Fruit fly (Drosophila melanogaster) whole organism, embryonic: ENCODE measurements around the gene Tbc1d22.

Source experiments
- CG17385 ChIP-seq: fragments of 200-800 bp; sonication (Bioruptor generic); optimal IDR thresholded peaks from 3 replicates; lab custom pipeline; 2018; ENCODE audit warnings: missing biosample characterization, mild to moderate bottlenecking, missing genetic modification characterization
- CG33213 ChIP-seq: fragments of 200-800 bp; sonication (Bioruptor generic); optimal IDR thresholded peaks from 3 replicates; lab custom pipeline; 2016; ENCODE audit warnings: missing biosample characterization, missing genetic modification characterization
- CG8924 ChIP-seq: fragments of 200-800 bp; optimal IDR thresholded peaks from 3 replicates; lab custom pipeline; 2019; ENCODE audit warnings: missing biosample characterization, mild to moderate bottlenecking, missing genetic modification characterization, moderate library complexity
- Dip3 ChIP-seq: fragments of 200-800 bp; sonication (Bioruptor generic); optimal IDR thresholded peaks from 3 replicates; lab custom pipeline; 2016; ENCODE audit warnings: missing biosample characterization, missing genetic modification characterization
- Optix ChIP-seq: fragments of 200-800 bp; sonication (Bioruptor generic); IDR thresholded peaks from 3 replicates; pipeline ENCODE4 v1.3.6; 2022; ENCODE audit warnings: missing biosample characterization, missing genetic modification characterization
- ase ChIP-seq: fragments of 200-800 bp; sonication (Bioruptor generic); IDR thresholded peaks from 3 replicates; pipeline ENCODE4 v1.3.6; 2022; ENCODE audit warnings: missing biosample characterization, missing genetic modification characterization
- emc ChIP-seq: fragments of 200-800 bp; sonication (Bioruptor generic); optimal IDR thresholded peaks from 2 replicates; lab custom pipeline; 2016; ENCODE audit warnings: missing biosample characterization, missing genetic modification characterization
- gt ChIP-seq: fragments of 200-800 bp; sonication (Bioruptor generic); IDR thresholded peaks from 2 replicates; pipeline ENCODE4 v1.3.6; 2022; ENCODE audit warnings: missing biosample characterization, missing genetic modification characterization

DNA sequence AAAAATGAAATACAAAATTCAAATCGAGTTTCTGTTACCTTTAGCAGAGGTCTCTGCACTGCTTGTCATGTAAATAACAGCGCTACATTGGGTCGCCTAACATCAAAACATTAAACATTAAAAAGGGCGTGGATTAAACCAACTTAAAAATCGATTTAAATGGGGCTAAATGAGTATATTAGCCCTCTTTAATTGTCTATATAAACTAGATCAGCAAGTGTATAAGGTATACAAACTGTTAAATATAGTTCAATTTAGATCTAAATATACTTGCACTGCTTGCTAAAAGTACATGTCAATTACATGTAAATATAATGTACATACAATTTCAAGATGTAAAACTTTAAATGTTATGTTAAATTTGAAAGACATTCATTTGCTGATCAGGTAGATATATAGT lies 32.3 kb upstream of the Tbc1d22 start:
- no peak for TF ChIP-seq emc (GFP tag; lab: Kevin White, UChicago)
- no peak for TF ChIP-seq Optix (GFP tag; lab: Robert Waterston, UW)
- TF ChIP-seq CG33213: no peak
- no peak for TF ChIP-seq gt (GFP tag; lab: Robert Waterston, UW)
- no peak for TF ChIP-seq CG8924 (tag; lab: Kevin White, UChicago)
- TF ChIP-seq CG17385: no peak
- no peak for TF ChIP-seq Dip3 (GFP tag; lab: Kevin White, UChicago)
- TF ChIP-seq ase: no peak
